Fruit fly (Drosophila melanogaster) whole organism, embryonic: ENCODE results near the gene acj6.
A peak's percentile ranks its signal among the peaks of the same experiment; 100 is the strongest.

Experiments used
- Atf3 ChIP-seq: fragments of 200-800 bp; sonication (Bioruptor generic); optimal IDR thresholded peaks from 3 replicates; lab custom pipeline; 2016; ENCODE audit warnings: missing biosample characterization, missing genetic modification characterization
- CG10267 ChIP-seq: fragments of 200-800 bp; sonication (Bioruptor generic); optimal IDR thresholded peaks from 2 replicates; lab custom pipeline; 2018; ENCODE audit warnings: missing biosample characterization, mild to moderate bottlenecking, missing genetic modification characterization, moderate library complexity
- CG10321 ChIP-seq: fragments of 200-800 bp; sonication (Bioruptor generic); IDR thresholded peaks from 2 replicates; pipeline ENCODE4 v1.3.6; 2022; ENCODE audit warnings: missing biosample characterization, missing genetic modification characterization
- CG11398 ChIP-seq: fragments of 200-800 bp; sonication (Bioruptor generic); optimal IDR thresholded peaks from 2 replicates; lab custom pipeline; 2016; ENCODE audit warnings: missing biosample characterization, missing genetic modification characterization
- CG11723 ChIP-seq: fragments of 200-800 bp; sonication (Bioruptor generic); optimal IDR thresholded peaks from 2 replicates; lab custom pipeline; 2017; ENCODE audit warnings: missing biosample characterization, mild to moderate bottlenecking, missing genetic modification characterization
- CG12744 ChIP-seq: fragments of 200-800 bp; sonication (Bioruptor generic); optimal IDR thresholded peaks from 2 replicates; lab custom pipeline; 2016; ENCODE audit warnings: missing biosample characterization, missing genetic modification characterization
- CG15514 ChIP-seq: fragments of 200-800 bp; sonication (Bioruptor generic); optimal IDR thresholded peaks from 3 replicates; lab custom pipeline; 2017; ENCODE audit warnings: missing biosample characterization, missing genetic modification characterization, mild to moderate bottlenecking, moderate library complexity, missing genetic modification reagents
- CG43689 ChIP-seq: fragments of 200-800 bp; sonication (Bioruptor generic); IDR thresholded peaks from 2 replicates; pipeline ENCODE4 v1.3.6; 2022; ENCODE audit warnings: missing biosample characterization, missing genetic modification characterization
- CG6175 ChIP-seq: fragments of 200-800 bp; sonication (Bioruptor generic); IDR thresholded peaks from 3 replicates; pipeline ENCODE4 v1.3.6; 2022; ENCODE audit warnings: missing biosample characterization, missing genetic modification characterization
- CG6765 ChIP-seq: fragments of 200-800 bp; sonication (Bioruptor generic); optimal IDR thresholded peaks from 3 replicates; lab custom pipeline; 2017; ENCODE audit warnings: missing biosample characterization, mild to moderate bottlenecking, missing genetic modification characterization
- CG7357 ChIP-seq: fragments of 200-800 bp; sonication (Bioruptor generic); IDR thresholded peaks from 3 replicates; pipeline ENCODE4 v1.3.6; 2022; ENCODE audit warnings: missing biosample characterization, missing genetic modification characterization
- CG7839 ChIP-seq: fragments of 200-800 bp; sonication (Bioruptor generic); optimal IDR thresholded peaks from 3 replicates; lab custom pipeline; 2018; ENCODE audit warnings: missing biosample characterization, mild to moderate bottlenecking, missing genetic modification characterization, moderate library complexity
- CG7928 ChIP-seq: fragments of 200-800 bp; sonication (Bioruptor generic); optimal IDR thresholded peaks from 2 replicates; lab custom pipeline; 2017; ENCODE audit warnings: missing biosample characterization, mild to moderate bottlenecking, missing genetic modification characterization
- CG8089 ChIP-seq: fragments of 200-800 bp; sonication (Bioruptor generic); optimal IDR thresholded peaks from 3 replicates; lab custom pipeline; 2016; ENCODE audit warnings: missing biosample characterization, missing genetic modification characterization
- CG8388 ChIP-seq: fragments of 200-800 bp; sonication (Bioruptor generic); optimal IDR thresholded peaks from 2 replicates; lab custom pipeline; 2019; ENCODE audit warnings: missing biosample characterization, mild to moderate bottlenecking, missing genetic modification characterization, moderate library complexity
- CG9215 ChIP-seq: fragments of 200-800 bp; sonication (Bioruptor generic); IDR thresholded peaks from 2 replicates; pipeline ENCODE4 v1.3.6; 2022; ENCODE audit warnings: missing biosample characterization, missing genetic modification characterization
- CG9727 ChIP-seq: fragments of 200-800 bp; sonication (Bioruptor generic); optimal IDR thresholded peaks from 3 replicates; lab custom pipeline; 2017; ENCODE audit warnings: missing biosample characterization, mild to moderate bottlenecking, missing genetic modification characterization
- Camta ChIP-seq: fragments of 200-800 bp; sonication (Bioruptor generic); optimal IDR thresholded peaks from 2 replicates; lab custom pipeline; 2016; ENCODE audit warnings: missing biosample characterization, missing genetic modification characterization
- CkIIα-i1 ChIP-seq: fragments of 200-800 bp; sonication (Bioruptor generic); IDR thresholded peaks from 2 replicates; pipeline ENCODE4 v1.3.6; 2022; ENCODE audit warnings: missing biosample characterization, missing genetic modification characterization
- CoRest ChIP-seq: fragments of 200-800 bp; sonication (Bioruptor generic); optimal IDR thresholded peaks from 3 replicates; lab custom pipeline; 2018; ENCODE audit warnings: missing biosample characterization, mild to moderate bottlenecking, missing genetic modification characterization, moderate library complexity
- D ChIP-seq, 2 experiments: fragments of 200-800 bp in 1 of 2; fragments of >200 bp in 1 of 2; sonication (Bioruptor generic) in 1 of 2; optimal IDR thresholded peaks; 2 replicates in 1 of 2; 3 replicates in 1 of 2; lab custom pipeline; 2017; ENCODE audit warnings: mild to moderate bottlenecking in 1 of 2, missing biosample characterization in 1 of 2, missing genetic modification characterization in 1 of 2, missing genetic modification reagents in 1 of 2
- Doc2 ChIP-seq: fragments of 200-800 bp; sonication (Bioruptor generic); IDR thresholded peaks from 2 replicates; pipeline ENCODE4 v1.3.6; 2022; ENCODE audit warnings: missing biosample characterization, missing genetic modification characterization
- Eip74EF ChIP-seq, 2 experiments: fragments of 200-800 bp in 1 of 2; fragments of >200 bp in 1 of 2; sonication (Bioruptor generic) in 1 of 2; optimal IDR thresholded peaks; 2 replicates each; lab custom pipeline; 2017 to 2019; ENCODE audit warnings: missing biosample characterization in 2 of 2, missing genetic modification characterization in 2 of 2, mild to moderate bottlenecking in 1 of 2, moderate library complexity in 1 of 2
- Ets97D ChIP-seq: fragments of 200-800 bp; sonication (Bioruptor generic); optimal IDR thresholded peaks from 3 replicates; lab custom pipeline; 2016; ENCODE audit warnings: missing biosample characterization, missing genetic modification characterization
- Fer3 ChIP-seq: fragments of 200-800 bp; sonication (Bioruptor generic); optimal IDR thresholded peaks from 2 replicates; lab custom pipeline; 2018; ENCODE audit warnings: missing biosample characterization, mild to moderate bottlenecking, missing genetic modification characterization, moderate library complexity
- Nf-YB ChIP-seq: fragments of 200-800 bp; sonication (Bioruptor generic); optimal IDR thresholded peaks from 3 replicates; lab custom pipeline; 2019; ENCODE audit warnings: missing biosample characterization, mild to moderate bottlenecking, missing genetic modification characterization, moderate library complexity
- Optix ChIP-seq: fragments of 200-800 bp; sonication (Bioruptor generic); IDR thresholded peaks from 3 replicates; pipeline ENCODE4 v1.3.6; 2022; ENCODE audit warnings: missing biosample characterization, missing genetic modification characterization
- Ptx1 ChIP-seq: fragments of 200-800 bp; sonication (Bioruptor generic); IDR thresholded peaks from 2 replicates; pipeline ENCODE4 v1.3.6; 2022; ENCODE audit warnings: missing biosample characterization, missing genetic modification characterization
- Stat92E ChIP-seq, 3 experiments: fragments of >200 bp in 2 of 3; fragments of 200-800 bp in 1 of 3; sonication (Bioruptor generic) in 1 of 3; optimal IDR thresholded peaks; 2 replicates each; lab custom pipeline; 2017 to 2019; ENCODE audit warnings: missing biosample characterization in 3 of 3, missing genetic modification characterization in 3 of 3, mild to moderate bottlenecking in 1 of 3, moderate library complexity in 1 of 3
- amos ChIP-seq: fragments of 200-800 bp; sonication (Bioruptor generic); IDR thresholded peaks from 2 replicates; pipeline ENCODE4 v1.3.6; 2022; ENCODE audit warnings: missing biosample characterization, missing genetic modification characterization; ENCODE audit not compliant: partially characterized antibody
- cg ChIP-seq: fragments of 200-800 bp; sonication (Bioruptor generic); optimal IDR thresholded peaks from 3 replicates; lab custom pipeline; 2019; ENCODE audit warnings: missing biosample characterization, mild to moderate bottlenecking, missing genetic modification characterization, moderate library complexity
- croc ChIP-seq: fragments of 200-800 bp; sonication (Bioruptor generic); conservative IDR thresholded peaks from 3 replicates; pipeline ENCODE4 v1.3.6; 2022; ENCODE audit warnings: missing biosample characterization, missing genetic modification characterization
- dpn ChIP-seq, 2 experiments: fragments of 200-800 bp; sonication (Bioruptor generic); optimal IDR thresholded peaks; 3 replicates each; lab custom pipeline; 2016; ENCODE audit warnings: missing biosample characterization in 2 of 2, missing genetic modification characterization in 2 of 2
- eyg ChIP-seq: fragments of 200-800 bp; sonication (Bioruptor generic); optimal IDR thresholded peaks from 3 replicates; lab custom pipeline; 2016; ENCODE audit warnings: missing biosample characterization, missing genetic modification characterization
- fd102C ChIP-seq: fragments of 200-800 bp; sonication (Bioruptor generic); optimal IDR thresholded peaks from 2 replicates; lab custom pipeline; 2018; ENCODE audit warnings: missing biosample characterization, mild to moderate bottlenecking, missing genetic modification characterization, moderate library complexity
- fd64A ChIP-seq: fragments of 200-800 bp; sonication (Bioruptor generic); optimal IDR thresholded peaks from 3 replicates; lab custom pipeline; 2018; ENCODE audit warnings: missing biosample characterization, mild to moderate bottlenecking, missing genetic modification characterization
- gcm ChIP-seq: fragments of 200-800 bp; sonication (Bioruptor generic); optimal IDR thresholded peaks from 2 replicates; lab custom pipeline; 2019; ENCODE audit warnings: missing biosample characterization, mild to moderate bottlenecking, missing genetic modification characterization, moderate library complexity
- mirr ChIP-seq: fragments of 200-800 bp; sonication (Bioruptor generic); optimal IDR thresholded peaks from 3 replicates; lab custom pipeline; 2018; ENCODE audit warnings: missing biosample characterization, mild to moderate bottlenecking, missing genetic modification characterization
- mld ChIP-seq: fragments of 200-800 bp; sonication (Bioruptor generic); IDR thresholded peaks from 3 replicates; pipeline ENCODE4 v1.3.6; 2022; ENCODE audit warnings: missing biosample characterization, missing genetic modification characterization; ENCODE audit not compliant: partially characterized antibody
- nmo ChIP-seq: fragments of 200-800 bp; sonication (Bioruptor generic); optimal IDR thresholded peaks from 2 replicates; lab custom pipeline; 2018; ENCODE audit warnings: missing biosample characterization, mild to moderate bottlenecking, missing genetic modification characterization, moderate library complexity
- p53 ChIP-seq: fragments of 200-800 bp; sonication (Bioruptor generic); optimal IDR thresholded peaks from 2 replicates; lab custom pipeline; 2016; ENCODE audit warnings: missing biosample characterization, missing genetic modification characterization
- run ChIP-seq: fragments of 200-800 bp; sonication (Bioruptor generic); optimal IDR thresholded peaks from 3 replicates; lab custom pipeline; 2018; ENCODE audit warnings: missing biosample characterization, mild to moderate bottlenecking, missing genetic modification characterization
- sens-2 ChIP-seq: fragments of 200-800 bp; sonication (Bioruptor generic); IDR thresholded peaks from 2 replicates; pipeline ENCODE4 v1.3.6; 2022; ENCODE audit warnings: missing biosample characterization, missing genetic modification characterization
- sna ChIP-seq: fragments of 200-800 bp; sonication (Bioruptor generic); IDR thresholded peaks from 2 replicates; pipeline ENCODE4 v1.3.6; 2022; ENCODE audit warnings: missing biosample characterization, missing genetic modification characterization; ENCODE audit not compliant: partially characterized antibody
- unpg ChIP-seq: fragments of 200-800 bp; sonication (Bioruptor generic); optimal IDR thresholded peaks from 3 replicates; lab custom pipeline; 2018; ENCODE audit warnings: missing biosample characterization, mild to moderate bottlenecking, missing genetic modification characterization, moderate library complexity
- wdn ChIP-seq: fragments of 200-800 bp; sonication (Bioruptor generic); IDR thresholded peaks from 2 replicates; pipeline ENCODE4 v1.3.6; 2022; ENCODE audit warnings: missing biosample characterization, missing genetic modification characterization
- zen ChIP-seq: fragments of 200-800 bp; sonication (Bioruptor generic); optimal IDR thresholded peaks from 3 replicates; lab custom pipeline; 2018; ENCODE audit warnings: missing biosample characterization, mild to moderate bottlenecking, missing genetic modification characterization, moderate library complexity
- zfh1 ChIP-seq: fragments of 200-800 bp; sonication (Bioruptor generic); IDR thresholded peaks from 3 replicates; pipeline ENCODE4 v1.3.6; 2022; ENCODE audit warnings: missing biosample characterization, missing genetic modification characterization

The acj6 gene

DNA sequence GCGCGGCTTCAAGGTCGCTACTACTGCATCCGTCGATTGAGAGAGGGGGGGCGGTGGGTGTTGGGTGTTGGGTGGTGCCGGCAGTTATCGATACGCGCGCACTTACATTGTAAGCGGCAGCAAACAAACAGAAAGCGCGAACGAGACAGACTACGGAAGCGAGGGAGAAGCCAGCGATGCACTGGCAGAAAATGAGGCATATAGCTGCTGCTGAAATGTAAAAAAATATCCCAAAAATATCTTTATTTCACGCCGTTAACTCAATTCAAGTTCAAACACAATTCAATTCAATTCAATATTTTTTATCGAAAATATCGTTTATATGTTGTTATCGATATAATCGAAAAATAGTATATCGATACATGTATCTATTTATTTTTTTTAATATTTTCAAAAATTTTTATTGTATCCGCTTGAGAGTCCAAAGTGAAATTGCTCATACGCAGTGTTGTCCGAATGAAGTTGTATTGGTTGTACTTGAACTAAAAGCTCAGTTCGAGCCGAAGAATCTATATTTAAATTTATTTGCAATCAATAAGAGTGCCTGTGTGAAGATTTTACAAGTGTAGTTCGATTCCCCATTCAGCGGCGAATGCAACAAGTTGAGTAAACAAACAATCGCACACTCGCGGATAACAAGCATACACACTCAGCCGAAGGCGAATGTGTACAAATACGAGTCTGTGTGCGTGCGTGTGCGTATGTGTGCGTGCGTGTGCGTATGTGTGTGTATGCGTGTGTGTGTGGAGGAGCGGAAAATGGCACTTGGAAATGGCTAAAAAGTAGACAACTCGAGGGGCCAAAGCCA lies 66.6 kb downstream of the acj6 start (continued):
- TF ChIP-seq Optix (GFP tag; lab: Robert Waterston, UW) = no peak
- no peak for TF ChIP-seq gcm (GFP tag; lab: Kevin White, UChicago)
- TF ChIP-seq mirr (GFP tag; lab: Kevin White, UChicago) = no peak
- TF ChIP-seq fd102C = no peak
- TF ChIP-seq Camta (GFP tag; lab: Kevin White, UChicago) = no peak
- TF ChIP-seq Ets97D (GFP tag; lab: Kevin White, UChicago) = no peak
- TF ChIP-seq zfh1 (GFP tag; lab: Robert Waterston, UW) = no peak
- no peak for TF ChIP-seq sens-2 (GFP tag; lab: Robert Waterston, UW)
- TF ChIP-seq wdn (GFP tag; lab: Robert Waterston, UW) = no peak
- TF ChIP-seq run = no peak
- 0 out of 3 replicates have a peak, but pooled peaks have one; percentile 14 for TF ChIP-seq croc (GFP tag; lab: Robert Waterston, UW)
- TF ChIP-seq CG10267 (tag; lab: Kevin White, UChicago) = no peak
- TF ChIP-seq CG12744 = no peak
- TF ChIP-seq CG7357 (GFP tag; lab: Robert Waterston, UW) = no peak
- no peak for TF ChIP-seq mld (GFP tag; lab: Robert Waterston, UW)
- no peak for TF ChIP-seq CG11398 (GFP tag; lab: Kevin White, UChicago)
- no peak for TF ChIP-seq eyg (GFP tag; lab: Kevin White, UChicago)
- no peak for TF ChIP-seq CG7928 (GFP tag; lab: Kevin White, UChicago)
- no peak for TF ChIP-seq CG9727 (GFP tag; lab: Kevin White, UChicago)
- no peak for TF ChIP-seq CG6765
- no peak for TF ChIP-seq sna (GFP tag; lab: Robert Waterston, UW)
- TF ChIP-seq CG43689 (GFP tag; lab: Robert Waterston, UW) = no peak
- TF ChIP-seq cg (GFP tag; lab: Kevin White, UChicago) = peak; percentile 37
- TF ChIP-seq Nf-YB (GFP tag; lab: Kevin White, UChicago) = no peak
- no peak for TF ChIP-seq CG11723 (GFP tag; lab: Kevin White, UChicago)
- no peak for TF ChIP-seq D (optimal IDR thresholded peaks at IDR 0.05; lab: Kevin White, UChicago)
- TF ChIP-seq D (GFP tag; optimal IDR thresholded peaks at IDR 0.05; lab: Kevin White, UChicago) = peak; percentile 18
- no peak for TF ChIP-seq CG9215 (GFP tag; lab: Robert Waterston, UW)
- TF ChIP-seq CG7839 (tag; lab: Kevin White, UChicago) = peak; percentile 45
- no peak for TF ChIP-seq CG15514
- TF ChIP-seq CkIIα-i1 (GFP tag; lab: Robert Waterston, UW) = no peak
- TF ChIP-seq amos = no peak
- TF ChIP-seq fd64A = no peak
- TF ChIP-seq unpg (GFP tag; lab: Kevin White, UChicago) = peak; percentile 19
- TF ChIP-seq Eip74EF (GFP tag; optimal IDR thresholded peaks at IDR 0.05; lab: Kevin White, UChicago) = peak in 1 of 2 experiments; percentile 95
- TF ChIP-seq nmo (GFP tag; lab: Kevin White, UChicago) = peak; percentile 42
- TF ChIP-seq Stat92E (GFP tag; optimal IDR thresholded peaks at IDR 0.05; lab: Kevin White, UChicago) = peak in 1 of 3 experiments; percentile 42
- 0 out of 2 replicates have a peak, but pooled peaks have one; percentile 19 for TF ChIP-seq Ptx1
- no peak for TF ChIP-seq Fer3
- no peak for TF ChIP-seq CG10321 (GFP tag; lab: Robert Waterston, UW)
- no peak for TF ChIP-seq Atf3
- peak in 1 of 2 experiments; percentile 24 for TF ChIP-seq dpn (GFP tag; optimal IDR thresholded peaks at IDR 0.05; lab: Kevin White, UChicago)
- TF ChIP-seq CG8388 = peak; percentile 12
- TF ChIP-seq CG8089 (GFP tag; lab: Kevin White, UChicago) = no peak
- no peak for TF ChIP-seq p53
- TF ChIP-seq CG6175 (GFP tag; lab: Robert Waterston, UW) = no peak
- no peak for TF ChIP-seq zen (tag; lab: Kevin White, UChicago)
- peak; percentile 54 for TF ChIP-seq CoRest (tag; lab: Kevin White, UChicago)
- TF ChIP-seq Doc2 = no peak
